Fruit fly (Drosophila melanogaster) whole organism, adult: Measurements from ENCODE around the gene superdeath.

Experiments used
- CG33017 ChIP-seq: fragments of 200-800 bp; sonication (Bioruptor generic); optimal IDR thresholded peaks from 2 replicates; lab custom pipeline; 2018; ENCODE audit warnings: missing biosample characterization, mild to moderate bottlenecking, missing genetic modification characterization, moderate library complexity
- Hr96 ChIP-seq: fragments of 200-800 bp; sonication (Bioruptor generic); optimal IDR thresholded peaks from 2 replicates; lab custom pipeline; 2016; ENCODE audit warnings: missing biosample characterization, missing genetic modification characterization
- toe ChIP-seq: fragments of 200-800 bp; sonication (Bioruptor generic); optimal IDR thresholded peaks from 2 replicates; lab custom pipeline; 2016; ENCODE audit warnings: missing biosample characterization, missing genetic modification characterization

dm6 chr3R:29139767-29140755 lies 1.6 kb downstream of the superdeath start:
- TF ChIP-seq Hr96 (GFP tag; lab: Kevin White, UChicago) (no peak), CG33017 (tag; lab: Kevin White, UChicago) (no peak), toe (GFP tag; lab: Kevin White, UChicago) (no peak)
